Fruit fly (Drosophila melanogaster) whole organism, embryonic: Measurements from ENCODE around the gene CG8952.
A peak's percentile ranks its signal among the peaks of the same experiment; 100 is the strongest.

Source experiments
- Atf6 ChIP-seq: fragments of 200-800 bp; sonication (Bioruptor generic); IDR thresholded peaks from 2 replicates; pipeline ENCODE4 v1.3.6; 2022; ENCODE audit warnings: missing biosample characterization, missing genetic modification characterization
- BtbVII ChIP-seq: fragments of 200-800 bp; sonication (Bioruptor generic); optimal IDR thresholded peaks from 3 replicates; lab custom pipeline; 2017; ENCODE audit warnings: missing biosample characterization, mild to moderate bottlenecking, missing genetic modification characterization
- C15 ChIP-seq: fragments of 200-800 bp; sonication (Bioruptor generic); IDR thresholded peaks from 3 replicates; pipeline ENCODE4 v1.3.6; 2022; ENCODE audit warnings: missing biosample characterization, missing genetic modification characterization
- CG10274 ChIP-seq: fragments of 200-800 bp; sonication (Bioruptor generic); optimal IDR thresholded peaks from 3 replicates; lab custom pipeline; 2017; ENCODE audit warnings: missing biosample characterization, mild to moderate bottlenecking, missing genetic modification characterization
- CG10366 ChIP-seq: fragments of 200-800 bp; sonication (Bioruptor generic); IDR thresholded peaks from 2 replicates; pipeline ENCODE4 v1.3.6; 2022; ENCODE audit warnings: missing biosample characterization, missing genetic modification characterization
- CG10462 ChIP-seq: fragments of 200-800 bp; sonication (Bioruptor generic); optimal IDR thresholded peaks from 2 replicates; lab custom pipeline; 2016; ENCODE audit warnings: missing biosample characterization, missing genetic modification characterization
- CG11723 ChIP-seq: fragments of 200-800 bp; sonication (Bioruptor generic); optimal IDR thresholded peaks from 2 replicates; lab custom pipeline; 2017; ENCODE audit warnings: missing biosample characterization, mild to moderate bottlenecking, missing genetic modification characterization
- CG13894 ChIP-seq: fragments of 200-800 bp; sonication (Bioruptor generic); optimal IDR thresholded peaks from 3 replicates; lab custom pipeline; 2018; ENCODE audit warnings: missing biosample characterization, mild to moderate bottlenecking, missing genetic modification characterization, moderate library complexity
- CG15514 ChIP-seq: fragments of 200-800 bp; sonication (Bioruptor generic); optimal IDR thresholded peaks from 3 replicates; lab custom pipeline; 2017; ENCODE audit warnings: missing biosample characterization, missing genetic modification characterization, mild to moderate bottlenecking, moderate library complexity, missing genetic modification reagents
- CG1603 ChIP-seq: fragments of 200-800 bp; sonication (Bioruptor generic); optimal IDR thresholded peaks from 2 replicates; lab custom pipeline; 2019; ENCODE audit warnings: missing biosample characterization, mild to moderate bottlenecking, missing genetic modification characterization, moderate library complexity
- CG16863 ChIP-seq: fragments of 200-800 bp; sonication (Bioruptor generic); optimal IDR thresholded peaks from 3 replicates; lab custom pipeline; 2016; ENCODE audit warnings: missing biosample characterization, missing genetic modification characterization
- CG17802 ChIP-seq: fragments of 200-800 bp; sonication (Bioruptor generic); optimal IDR thresholded peaks from 2 replicates; lab custom pipeline; 2018; ENCODE audit warnings: missing biosample characterization, mild to moderate bottlenecking, missing genetic modification characterization, moderate library complexity
- CG18764 ChIP-seq: fragments of 200-800 bp; sonication (Bioruptor generic); optimal IDR thresholded peaks from 3 replicates; lab custom pipeline; 2016; ENCODE audit warnings: missing biosample characterization, missing genetic modification characterization
- CG31388 ChIP-seq: fragments of 200-800 bp; sonication (Bioruptor generic); optimal IDR thresholded peaks from 2 replicates; lab custom pipeline; 2016; ENCODE audit warnings: missing biosample characterization, missing genetic modification characterization
- CG32772 ChIP-seq: fragments of 200-800 bp; sonication (Bioruptor generic); IDR thresholded peaks from 2 replicates; pipeline ENCODE4 v1.3.6; 2022; ENCODE audit warnings: missing biosample characterization, missing genetic modification characterization
- CG3281 ChIP-seq: fragments of 200-800 bp; sonication (Bioruptor generic); optimal IDR thresholded peaks from 3 replicates; lab custom pipeline; 2017; ENCODE audit warnings: missing biosample characterization, mild to moderate bottlenecking, missing genetic modification characterization
- CG6689 ChIP-seq: fragments of 200-800 bp; sonication (Bioruptor generic); IDR thresholded peaks from 2 replicates; pipeline ENCODE4 v1.3.6; 2022; ENCODE audit warnings: missing biosample characterization, missing genetic modification characterization
- CG7987 ChIP-seq: fragments of 200-800 bp; sonication (Bioruptor generic); optimal IDR thresholded peaks from 2 replicates; lab custom pipeline; 2018; ENCODE audit warnings: missing biosample characterization, mild to moderate bottlenecking, missing genetic modification characterization, moderate library complexity
- CG8290 ChIP-seq, 3 experiments: fragments of 200-800 bp; sonication (Bioruptor generic); optimal IDR thresholded peaks; 2 replicates each; lab custom pipeline; 2016 to 2019; ENCODE audit warnings: missing biosample characterization in 3 of 3, missing genetic modification characterization in 3 of 3, mild to moderate bottlenecking in 2 of 3, moderate library complexity in 1 of 3
- CG9437 ChIP-seq: fragments of 200-800 bp; sonication (Bioruptor generic); optimal IDR thresholded peaks from 2 replicates; lab custom pipeline; 2018; ENCODE audit warnings: missing biosample characterization, mild to moderate bottlenecking, missing genetic modification characterization
- ERR ChIP-seq: fragments of 200-800 bp; sonication (Bioruptor generic); optimal IDR thresholded peaks from 2 replicates; lab custom pipeline; 2016; ENCODE audit warnings: missing biosample characterization, missing genetic modification characterization
- Ets97D ChIP-seq: fragments of 200-800 bp; sonication (Bioruptor generic); optimal IDR thresholded peaks from 3 replicates; lab custom pipeline; 2016; ENCODE audit warnings: missing biosample characterization, missing genetic modification characterization
- Hmx ChIP-seq: fragments of 200-800 bp; sonication (Bioruptor generic); optimal IDR thresholded peaks from 2 replicates; lab custom pipeline; 2016; ENCODE audit warnings: missing biosample characterization, missing genetic modification characterization
- Hr3 ChIP-seq: fragments of 200-800 bp; sonication (Bioruptor generic); optimal IDR thresholded peaks from 3 replicates; lab custom pipeline; 2016; ENCODE audit warnings: missing biosample characterization, missing genetic modification characterization
- NK7.1 ChIP-seq: fragments of 200-800 bp; sonication (Bioruptor generic); optimal IDR thresholded peaks from 3 replicates; lab custom pipeline; 2016; ENCODE audit warnings: missing biosample characterization, missing genetic modification characterization
- Neu2 ChIP-seq: fragments of 200-800 bp; sonication (Bioruptor generic); optimal IDR thresholded peaks from 3 replicates; lab custom pipeline; 2016; ENCODE audit warnings: missing biosample characterization, missing genetic modification characterization, borderline replicate concordance
- Ravus ChIP-seq: fragments of 200-800 bp; sonication (Bioruptor generic); IDR thresholded peaks from 2 replicates; pipeline ENCODE4 v1.3.6; 2022; ENCODE audit warnings: missing biosample characterization, missing genetic modification characterization
- Side ChIP-seq: fragments of 200-800 bp; sonication (Bioruptor generic); optimal IDR thresholded peaks from 2 replicates; lab custom pipeline; 2016; ENCODE audit warnings: missing biosample characterization, missing genetic modification characterization
- Six4 ChIP-seq: fragments of 200-800 bp; sonication (Bioruptor generic); optimal IDR thresholded peaks from 2 replicates; lab custom pipeline; 2016; ENCODE audit warnings: missing biosample characterization, missing genetic modification characterization
- Sry-β ChIP-seq: fragments of 200-800 bp; sonication (Bioruptor generic); optimal IDR thresholded peaks from 2 replicates; lab custom pipeline; 2018; ENCODE audit warnings: missing biosample characterization, mild to moderate bottlenecking, missing genetic modification characterization, moderate library complexity
- ash1 ChIP-seq: fragments of 200-800 bp; sonication (Bioruptor generic); optimal IDR thresholded peaks from 2 replicates; lab custom pipeline; 2018; ENCODE audit warnings: missing biosample characterization, mild to moderate bottlenecking, missing genetic modification characterization
- bbx ChIP-seq: fragments of 200-800 bp; sonication (Bioruptor generic); IDR thresholded peaks from 2 replicates; pipeline ENCODE4 v1.3.6; 2022; ENCODE audit warnings: missing biosample characterization, missing genetic modification characterization; ENCODE audit not compliant: partially characterized antibody
- br ChIP-seq: fragments of >200 bp; optimal IDR thresholded peaks from 2 replicates; lab custom pipeline; 2017
- cad ChIP-seq: fragments of >200 bp; optimal IDR thresholded peaks from 2 replicates; lab custom pipeline; 2017; ENCODE audit warnings: missing biosample characterization, missing genetic modification characterization
- chn ChIP-seq: fragments of 200-800 bp; sonication (Bioruptor generic); optimal IDR thresholded peaks from 2 replicates; lab custom pipeline; 2016; ENCODE audit warnings: missing biosample characterization, missing genetic modification characterization
- dmrt99B ChIP-seq: fragments of 200-800 bp; sonication (Bioruptor generic); optimal IDR thresholded peaks from 2 replicates; lab custom pipeline; 2018; ENCODE audit warnings: missing biosample characterization, mild to moderate bottlenecking, missing genetic modification characterization, moderate library complexity
- exex ChIP-seq: fragments of 200-800 bp; sonication (Bioruptor generic); optimal IDR thresholded peaks from 4 replicates; lab custom pipeline; 2018; ENCODE audit warnings: missing biosample characterization, mild to moderate bottlenecking, missing genetic modification characterization, moderate library complexity
- org-1 ChIP-seq: fragments of 200-800 bp; sonication (Bioruptor generic); optimal IDR thresholded peaks from 2 replicates; lab custom pipeline; 2017; ENCODE audit warnings: missing biosample characterization, missing genetic modification characterization
- pb ChIP-seq: fragments of 200-800 bp; sonication (Bioruptor generic); optimal IDR thresholded peaks from 3 replicates; lab custom pipeline; 2016; ENCODE audit warnings: missing biosample characterization, missing genetic modification characterization
- phol ChIP-seq: fragments of 200-800 bp; sonication (Bioruptor generic); optimal IDR thresholded peaks from 3 replicates; lab custom pipeline; 2018; ENCODE audit warnings: missing biosample characterization, mild to moderate bottlenecking, missing genetic modification characterization, moderate library complexity
- sc ChIP-seq, 3 experiments: fragments of >200 bp in 2 of 3; fragments of 200-800 bp in 1 of 3; sonication (Bioruptor generic) in 1 of 3; optimal IDR thresholded peaks; 2 replicates in 2 of 3; 3 replicates in 1 of 3; lab custom pipeline; 2017; ENCODE audit warnings: mild to moderate bottlenecking in 1 of 3, missing biosample characterization in 1 of 3, missing genetic modification characterization in 1 of 3, missing genetic modification reagents in 1 of 3
- scrt ChIP-seq: fragments of 200-800 bp; sonication (Bioruptor generic); optimal IDR thresholded peaks from 2 replicates; lab custom pipeline; 2018; ENCODE audit warnings: missing biosample characterization, mild to moderate bottlenecking, missing genetic modification characterization, moderate library complexity
- sd ChIP-seq: fragments of 200-800 bp; sonication (Bioruptor generic); optimal IDR thresholded peaks from 3 replicates; lab custom pipeline; 2018; ENCODE audit warnings: missing biosample characterization, mild to moderate bottlenecking, missing genetic modification characterization, moderate library complexity
- slou ChIP-seq: fragments of 200-800 bp; sonication (Bioruptor generic); optimal IDR thresholded peaks from 3 replicates; lab custom pipeline; 2016; ENCODE audit warnings: missing biosample characterization, missing genetic modification characterization
- toy ChIP-seq: fragments of 200-800 bp; sonication (Bioruptor generic); IDR thresholded peaks from 2 replicates; pipeline ENCODE4 v1.3.6; 2022; ENCODE audit warnings: missing biosample characterization, missing genetic modification characterization
- unc-4 ChIP-seq: fragments of 200-800 bp; sonication (Bioruptor generic); IDR thresholded peaks from 2 replicates; pipeline ENCODE4 v1.3.6; 2022; ENCODE audit warnings: missing biosample characterization, missing genetic modification characterization; ENCODE audit not compliant: partially characterized antibody
- usp ChIP-seq: fragments of >200 bp; optimal IDR thresholded peaks from 2 replicates; lab custom pipeline; 2017; ENCODE audit warnings: missing biosample characterization, missing genetic modification characterization
- vvl ChIP-seq: fragments of 200-800 bp; sonication (Bioruptor generic); IDR thresholded peaks from 2 replicates; pipeline ENCODE4 v1.3.6; 2022; ENCODE audit warnings: missing biosample characterization, missing genetic modification characterization
- zfh1 ChIP-seq: fragments of 200-800 bp; sonication (Bioruptor generic); IDR thresholded peaks from 3 replicates; pipeline ENCODE4 v1.3.6; 2022; ENCODE audit warnings: missing biosample characterization, missing genetic modification characterization

The CG8952 gene

DNA sequence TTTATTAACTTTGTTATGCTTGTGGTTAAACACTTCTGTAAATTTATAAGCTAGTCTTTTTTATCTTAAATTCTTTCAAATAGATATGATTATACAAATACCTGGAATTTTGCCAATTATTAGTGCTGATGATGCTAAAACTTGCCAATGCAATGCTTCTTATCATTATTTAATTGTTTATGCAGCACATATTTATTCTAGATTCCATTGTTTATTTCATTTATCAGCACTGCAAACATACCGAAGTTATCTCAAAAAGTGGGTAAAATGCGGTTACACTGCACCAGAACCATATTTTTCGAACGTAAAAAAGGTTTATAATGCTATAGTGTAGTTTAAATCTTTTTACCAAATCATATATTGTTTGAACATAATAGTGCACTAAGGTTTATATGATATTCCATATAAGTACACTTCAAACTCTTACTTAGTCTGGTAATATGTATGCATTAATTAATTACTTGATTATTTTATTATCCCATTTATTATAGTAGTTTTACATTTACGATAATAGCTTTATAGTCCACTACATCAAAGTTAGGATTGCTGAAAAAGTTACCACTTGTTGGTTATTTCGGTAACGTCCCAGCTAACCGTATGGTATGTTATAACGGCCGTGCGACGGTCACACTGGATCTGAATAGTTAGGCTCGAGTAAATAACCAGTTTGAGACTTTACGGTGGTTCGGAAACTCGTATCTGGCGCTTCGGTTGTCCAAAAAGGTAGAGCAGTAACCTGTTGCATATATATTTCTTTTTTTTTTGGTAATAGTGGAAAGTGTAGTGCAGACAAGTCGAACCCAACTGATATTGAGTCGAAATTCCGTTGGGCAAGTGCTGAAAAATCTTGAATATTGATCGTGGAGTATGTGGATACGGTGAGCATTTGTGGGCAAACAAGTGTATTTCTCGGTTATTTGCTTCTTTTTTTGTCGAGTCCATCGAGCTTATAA lies 22.3 kb upstream of the CG8952 start, which contains the start of gene Rhp (continued):
- TF ChIP-seq Ets97D (GFP tag; lab: Kevin White, UChicago) (no peak), CG1603 (tag; lab: Kevin White, UChicago) (peak; percentile 73), vvl (no peak), CG9437 (no peak), Six4 (no peak), scrt (GFP tag; lab: Kevin White, UChicago) (peak; percentile 3), CG32772 (no peak), BtbVII (GFP tag; lab: Kevin White, UChicago) (peak; percentile 68), br (lab: Kevin White, UChicago) (no peak), Neu2 (no peak), toy (GFP tag; lab: Robert Waterston, UW) (no peak), ERR (GFP tag; lab: Kevin White, UChicago) (no peak), phol (tag; lab: Kevin White, UChicago) (no peak), CG10462 (GFP tag; lab: Kevin White, UChicago) (no peak), C15 (no peak), zfh1 (GFP tag; lab: Robert Waterston, UW) (no peak; the same call in 2 of the 3 replicates), pb (GFP tag; lab: Kevin White, UChicago) (no peak), CG10274 (GFP tag; lab: Kevin White, UChicago) (no peak), bbx (GFP tag; lab: Robert Waterston, UW) (peak; percentile 50; the same call in 1 of the 2 replicates), CG3281 (peak; percentile 16), CG18764 (GFP tag; lab: Kevin White, UChicago) (peak; percentile 17), exex (tag; lab: Kevin White, UChicago) (peak; percentile 46), sd (tag; lab: Kevin White, UChicago) (no peak), CG15514 (GFP tag; lab: Kevin White, UChicago) (peak; percentile 23), Hr3 (no peak), ash1 (GFP tag; lab: Kevin White, UChicago) (no peak), CG31388 (GFP tag; lab: Kevin White, UChicago) (no peak), usp (GFP tag; lab: Kevin White, UChicago) (no peak), CG6689 (GFP tag; lab: Robert Waterston, UW) (no peak), CG8290 (GFP tag; optimal IDR thresholded peaks at IDR 0.05; lab: Kevin White, UChicago) (no peak), CG8290 (tag; optimal IDR thresholded peaks at IDR 0.05; lab: Kevin White, UChicago) (peak in 1 of 2 experiments; percentile 84), CG17802 (tag; lab: Kevin White, UChicago) (no peak), CG7987 (GFP tag; lab: Kevin White, UChicago) (peak; percentile 62), CG10366 (no peak), Atf6 (GFP tag; lab: Robert Waterston, UW) (no peak), chn (GFP tag; lab: Kevin White, UChicago) (no peak), Hmx (GFP tag; lab: Kevin White, UChicago) (no peak), dmrt99B (no peak), CG11723 (no peak), cad (GFP tag; lab: Kevin White, UChicago) (no peak), Sry-β (GFP tag; lab: Kevin White, UChicago) (peak; percentile 33), CG16863 (GFP tag; lab: Kevin White, UChicago) (peak; percentile 4), Ravus (GFP tag; lab: Robert Waterston, UW) (no peak), Side (GFP tag; lab: Kevin White, UChicago) (no peak), slou (GFP tag; lab: Kevin White, UChicago) (no peak), CG13894 (tag; lab: Kevin White, UChicago) (no peak), sc (optimal IDR thresholded peaks at IDR 0.05; lab: Kevin White, UChicago) (no peak), sc (GFP tag; optimal IDR thresholded peaks at IDR 0.05; lab: Kevin White, UChicago) (no peak), org-1 (GFP tag; lab: Kevin White, UChicago) (no peak), unc-4 (no peak), NK7.1 (no peak)
